Worm (Caenorhabditis elegans): Measurements from ENCODE around the gene npr-24.

Gene npr-24

ce11 chrX:17502246-17502645, 15.6 kb upstream of the npr-24 start:
- TF ChIP-seq nhr-11 (tag; optimal IDR thresholded peaks at IDR 0.05) = no peak
- no peak for TF ChIP-seq madf-5 (GFP tag; IDR thresholded peaks at IDR 0.05)
- no peak for TF ChIP-seq ces-1 (GFP tag; optimal IDR thresholded peaks at IDR 0.05)
- no peak for TF ChIP-seq egl-43 (GFP tag; IDR thresholded peaks at IDR 0.05)
- peak; percentile 25 for TF ChIP-seq nhr-77 (tag; optimal IDR thresholded peaks at IDR 0.05)
- TF ChIP-seq ZK337.2 (GFP tag; IDR thresholded peaks at IDR 0.05) = no peak
- peak; percentile 74 for TF ChIP-seq dve-1 (tag; optimal IDR thresholded peaks at IDR 0.05; ENCODE audit: insufficient read depth)
- peak; percentile 39; the same call in 1 of the 2 replicates for TF ChIP-seq dmd-6 (GFP tag; IDR thresholded peaks at IDR 0.05)
- TF ChIP-seq nhr-28 (tag; optimal IDR thresholded peaks at IDR 0.05) = peak; percentile 46
- TF ChIP-seq daf-16 (GFP tag; optimal IDR thresholded peaks at IDR 0.05) = no peak
- TF ChIP-seq daf-16 (tag; optimal IDR thresholded peaks at IDR 0.05) = peak; percentile 93
- TF ChIP-seq T20F7.1 (GFP tag; optimal IDR thresholded peaks at IDR 0.05) = peak; percentile 5
- no peak for TF ChIP-seq ztf-7 (tag; optimal IDR thresholded peaks at IDR 0.05)

ce11 chrX:17481892-17482515, 4.6 kb downstream of the npr-24 start:
- no peak for TF ChIP-seq tra-1 (GFP tag; IDR thresholded peaks at IDR 0.05)
- TF ChIP-seq nhr-6 (tag; optimal IDR thresholded peaks at IDR 0.05) = no peak
- TF ChIP-seq nhr-25 (tag; optimal IDR thresholded peaks at IDR 0.05; ENCODE audit: borderline replicate concordance, insufficient read depth) = no peak
- TF ChIP-seq nhr-42 (GFP tag; IDR thresholded peaks at IDR 0.05) = no peak
- TF ChIP-seq sdz-12 (GFP tag; optimal IDR thresholded peaks at IDR 0.05) = no peak
- no peak for TF ChIP-seq pha-4 (GFP tag; IDR thresholded peaks at IDR 0.05)
- no peak for TF ChIP-seq pha-4 (tag; optimal IDR thresholded peaks at IDR 0.05)
- TF ChIP-seq dmd-6 (GFP tag; IDR thresholded peaks at IDR 0.05) = no peak
- peak; percentile 26 for TF ChIP-seq hlh-30 (tag; optimal IDR thresholded peaks at IDR 0.05; ENCODE audit: insufficient read depth)
- TF ChIP-seq T26A8.4 (GFP tag; IDR thresholded peaks at IDR 0.05) = peak; percentile 48; the same call in 1 of the 2 replicates
- no peak for TF ChIP-seq mxl-2 (GFP tag; conservative IDR thresholded peaks at IDR 0.05)
- no peak for TF ChIP-seq hmg-1.1 (GFP tag; IDR thresholded peaks at IDR 0.05)
- TF ChIP-seq lsy-2 (tag; optimal IDR thresholded peaks at IDR 0.05) = peak in 1 of 2 experiments; percentile 37
- no peak for TF ChIP-seq set-16 (GFP tag; IDR thresholded peaks at IDR 0.05)
- TF ChIP-seq daf-19 (GFP tag; conservative IDR thresholded peaks at IDR 0.05) = no peak
- TF ChIP-seq lin-29 (GFP tag; IDR thresholded peaks at IDR 0.05) = no peak
- TF ChIP-seq lin-13 (GFP tag; optimal IDR thresholded peaks at IDR 0.05) = no peak
- no peak for TF ChIP-seq daf-8 (GFP tag; IDR thresholded peaks at IDR 0.05)
- no peak for TF ChIP-seq nhr-41 (GFP tag; IDR thresholded peaks at IDR 0.05)
- TF ChIP-seq egl-27 (tag; optimal IDR thresholded peaks at IDR 0.05) = no peak
- TF ChIP-seq nhr-28 (tag; optimal IDR thresholded peaks at IDR 0.05) = no peak
- TF ChIP-seq lir-3 (tag; optimal IDR thresholded peaks at IDR 0.05) = no peak
- peak; percentile 3 for TF ChIP-seq T20F7.1 (GFP tag; optimal IDR thresholded peaks at IDR 0.05)
- no peak for TF ChIP-seq lin-15B (tag; optimal IDR thresholded peaks at IDR 0.05)
- no peak for TF ChIP-seq lin-1 (GFP tag; IDR thresholded peaks at IDR 0.05)
- no peak for TF ChIP-seq saeg-2 (GFP tag; IDR thresholded peaks at IDR 0.05)
- no peak for TF ChIP-seq arid-1 (GFP tag; conservative IDR thresholded peaks at IDR 0.05)
- TF ChIP-seq ama-1 (optimal IDR thresholded peaks at IDR 0.05) = no peak
- peak; percentile 52 for TF ChIP-seq mep-1 (tag; optimal IDR thresholded peaks at IDR 0.05)
- peak; percentile 12 for TF ChIP-seq hlh-11 (tag; optimal IDR thresholded peaks at IDR 0.05)
- peak; percentile 12 for TF ChIP-seq aha-1 (tag)
- TF ChIP-seq nhr-76 (tag; optimal IDR thresholded peaks at IDR 0.05) = no peak
- no peak for TF ChIP-seq F37D6.2 (tag; optimal IDR thresholded peaks at IDR 0.05)
- TF ChIP-seq fos-1 (tag; optimal IDR thresholded peaks at IDR 0.05) = no peak
- no peak for TF ChIP-seq rbr-2 (tag; optimal IDR thresholded peaks at IDR 0.05)
- TF ChIP-seq hif-1 (tag; optimal IDR thresholded peaks at IDR 0.05) = no peak
- no peak for TF ChIP-seq cey-2 (tag; optimal IDR thresholded peaks at IDR 0.05; ENCODE audit: borderline replicate concordance, insufficient read depth)
- TF ChIP-seq unc-130 (GFP tag; optimal IDR thresholded peaks at IDR 0.05) = no peak
- 0 out of 4 replicates have a peak, but pooled peaks of 1 of the 2 experiments have one; percentile 15 for TF ChIP-seq madf-5 (GFP tag; IDR thresholded peaks at IDR 0.05)
- no peak for TF ChIP-seq zfp-3 (GFP tag; conservative IDR thresholded peaks at IDR 0.05)

Measured in whole organism, L4 larva.